Worm (Caenorhabditis elegans) whole organism, midembryonic: ENCODE data around the gene lpr-7.

ENCODE experiments used
- T22C8.4 ChIP-seq: fragments of 200-800 bp; sonication (Bioruptor generic); IDR thresholded peaks from 2 replicates; pipeline ENCODE4 v1.3.6; 2022; ENCODE audit warnings: missing genetic modification characterization, missing compliant biosample characterization
- cog-1 ChIP-seq: sonication (generic microtip); optimal IDR thresholded peaks from 2 replicates; lab custom pipeline; 2016; ENCODE audit warnings: missing genetic modification characterization, missing compliant biosample characterization
- flt-1 ChIP-seq: fragments of 200-800 bp; sonication (Bioruptor generic); IDR thresholded peaks from 2 replicates; pipeline ENCODE4 v1.3.6; 2022; ENCODE audit warnings: missing genetic modification characterization, missing compliant biosample characterization
- klf-2 ChIP-seq: fragments of 200-800 bp; sonication (Bioruptor generic); conservative IDR thresholded peaks from 2 replicates; pipeline ENCODE4 v1.3.6; 2022; ENCODE audit warnings: missing genetic modification reagents, missing genetic modification characterization, missing compliant biosample characterization
- med-1 ChIP-seq: sonication (generic microtip); optimal IDR thresholded peaks from 2 replicates; lab custom pipeline; 2017; ENCODE audit warnings: missing genetic modification characterization, mild to moderate bottlenecking, missing compliant biosample characterization, antibody characterized with exemption, missing genetic modification reagents; ENCODE audit not compliant: insufficient read depth
- ref-1 ChIP-seq: fragments of 200-800 bp; sonication (Bioruptor generic); conservative IDR thresholded peaks from 2 replicates; pipeline ENCODE4 v1.3.6; 2022; ENCODE audit warnings: missing genetic modification reagents, missing genetic modification characterization, missing compliant biosample characterization
- ztf-29 ChIP-seq: fragments of 200-800 bp; sonication (Bioruptor generic); IDR thresholded peaks from 2 replicates; pipeline ENCODE4 v1.3.6; 2022; ENCODE audit warnings: missing genetic modification reagents, missing genetic modification characterization, missing compliant biosample characterization

- TF ChIP-seq klf-2 (GFP tag; lab: Robert Waterston, UW) = no peak
- TF ChIP-seq med-1 (GFP tag; lab: Kevin White, UChicago) = no peak
- TF ChIP-seq flt-1 (GFP tag; lab: Robert Waterston, UW) = no peak
- TF ChIP-seq ref-1 (GFP tag; lab: Robert Waterston, UW) = no peak
- no peak for TF ChIP-seq cog-1 (tag; lab: Kevin White, UChicago)
- no peak for TF ChIP-seq T22C8.4 (GFP tag; lab: Robert Waterston, UW)
- TF ChIP-seq ztf-29 (GFP tag; lab: Robert Waterston, UW) = no peak
Observed at ce11 chrX:670603-671002, 14.6 kb downstream of the lpr-7 start, which contains the start of gene T19D7.6.
